Worm (Caenorhabditis elegans): ENCODE measurements around the gene qns-1.

ce11 chrIV:10219208-10219607 is at the start of gene qns-1:
- TF ChIP-seq W03F9.2 (tag; optimal IDR thresholded peaks at IDR 0.05): no peak
- no peak for TF ChIP-seq him-1 (tag; optimal IDR thresholded peaks at IDR 0.05)
